Fruit fly (Drosophila melanogaster): Measurements from ENCODE around the gene Top2.
A peak's percentile ranks its signal among the peaks of the same experiment; 100 is the strongest.

Gene Top2

dm6 chr2L:19489997-19490461 lies 36.7 kb upstream of the Top2 start, which contains the start of the genes CG10194 and CG18094 (continued):
- TF ChIP-seq CG4707 (GFP tag; optimal IDR thresholded peaks at IDR 0.05) (no peak), CrebB (tag; optimal IDR thresholded peaks at IDR 0.05) (no peak), Scr (GFP tag; IDR thresholded peaks at IDR 0.05; ENCODE audit: partially characterized antibody) (peak; percentile 47; the same call in 1 of the 2 replicates), mirr (GFP tag; optimal IDR thresholded peaks at IDR 0.05) (no peak), row (GFP tag; IDR thresholded peaks at IDR 0.05) (peak; percentile 92), CG1529 (GFP tag; optimal IDR thresholded peaks at IDR 0.05) (no peak), cg (GFP tag; optimal IDR thresholded peaks at IDR 0.05) (no peak), CG2199 (GFP tag; IDR thresholded peaks at IDR 0.05) (no peak), CG15073 (GFP tag; optimal IDR thresholded peaks at IDR 0.05) (no peak), CG8924 (tag; optimal IDR thresholded peaks at IDR 0.05) (peak; percentile 18), Hsf (GFP tag; optimal IDR thresholded peaks at IDR 0.05) (peak; percentile 38), so (GFP tag; IDR thresholded peaks at IDR 0.05) (no peak), Dbx (GFP tag; IDR thresholded peaks at IDR 0.05) (0 out of 3 replicates have a peak, but pooled peaks have one; percentile 35), CG17612 (GFP tag; IDR thresholded peaks at IDR 0.05) (no peak), br (optimal IDR thresholded peaks at IDR 0.05) (no peak), ara (GFP tag; IDR thresholded peaks at IDR 0.05) (no peak), CG30403 (GFP tag; optimal IDR thresholded peaks at IDR 0.05) (peak; percentile 53), sens (GFP tag) (peak; percentile 27), NK7.1 (GFP tag; optimal IDR thresholded peaks at IDR 0.05) (no peak), CG7987 (GFP tag; optimal IDR thresholded peaks at IDR 0.05) (no peak), CG33557 (GFP tag; optimal IDR thresholded peaks at IDR 0.05) (no peak), seq (GFP tag; IDR thresholded peaks at IDR 0.05) (peak; percentile 55; the same call in 1 of the 2 replicates), ATbp (GFP tag; optimal IDR thresholded peaks at IDR 0.05) (no peak), Antp (GFP tag; optimal IDR thresholded peaks at IDR 0.05) (no peak), CG9609 (GFP tag; optimal IDR thresholded peaks at IDR 0.05) (no peak), CG17568 (GFP tag; optimal IDR thresholded peaks at IDR 0.05) (no peak), hkb (optimal IDR thresholded peaks at IDR 0.05) (no peak), hkb (GFP tag; IDR thresholded peaks at IDR 0.05) (peak; percentile 19; the same call in 1 of the 2 replicates), Oaz (GFP tag; IDR thresholded peaks at IDR 0.05) (no peak), run (tag; optimal IDR thresholded peaks at IDR 0.05) (no peak), wdn (GFP tag; IDR thresholded peaks at IDR 0.05) (no peak), CG16815 (GFP tag; optimal IDR thresholded peaks at IDR 0.05) (peak; percentile 14), sisA (GFP tag; IDR thresholded peaks at IDR 0.05) (no peak), CG8478 (optimal IDR thresholded peaks at IDR 0.05) (no peak), ato (GFP tag; IDR thresholded peaks at IDR 0.05; ENCODE audit: partially characterized antibody) (no peak), H2.0 (GFP tag; IDR thresholded peaks at IDR 0.05) (no peak), Dfd (GFP tag; optimal IDR thresholded peaks at IDR 0.05) (no peak), Hr3 (GFP tag; optimal IDR thresholded peaks at IDR 0.05) (peak; percentile 57), pita (GFP tag; optimal IDR thresholded peaks at IDR 0.05) (no peak), CG13296 (GFP tag; optimal IDR thresholded peaks at IDR 0.05) (peak; percentile 22), CG17186 (GFP tag; optimal IDR thresholded peaks at IDR 0.05) (no peak), Chrac-16 (GFP tag; optimal IDR thresholded peaks at IDR 0.05) (peak; percentile 36), trh (GFP tag; optimal IDR thresholded peaks at IDR 0.05) (no peak), CG6854 (GFP tag; optimal IDR thresholded peaks at IDR 0.05) (no peak), scrt (GFP tag; optimal IDR thresholded peaks at IDR 0.05) (peak; percentile 92), luna (GFP tag; optimal IDR thresholded peaks at IDR 0.05) (no peak), CG8281 (tag; optimal IDR thresholded peaks at IDR 0.05) (no peak), CG2202 (tag; optimal IDR thresholded peaks at IDR 0.05) (peak; percentile 3), CG10979 (tag; optimal IDR thresholded peaks at IDR 0.05) (peak; percentile 32), CG10565 (GFP tag; optimal IDR thresholded peaks at IDR 0.05) (no peak), TFAM (GFP tag; optimal IDR thresholded peaks at IDR 0.05) (no peak), CG11723 (GFP tag; optimal IDR thresholded peaks at IDR 0.05) (no peak), NC2β (GFP tag; optimal IDR thresholded peaks at IDR 0.05) (no peak)

All from whole organism, embryonic.